Worm (Caenorhabditis elegans): ENCODE data around the gene col-122.

- no peak for TF ChIP-seq unc-62 (GFP tag; optimal IDR thresholded peaks at IDR 0.05)
- no peak for TF ChIP-seq snpc-4 (tag; optimal IDR thresholded peaks at IDR 0.05)
- no peak for TF ChIP-seq ztf-11 (tag; optimal IDR thresholded peaks at IDR 0.05)
- TF ChIP-seq ceh-43 (GFP tag; optimal IDR thresholded peaks at IDR 0.05): no peak
- TF ChIP-seq nhr-12 (tag; optimal IDR thresholded peaks at IDR 0.05): no peak
- TF ChIP-seq elt-3 (tag; optimal IDR thresholded peaks at IDR 0.05): no peak
- no peak for TF ChIP-seq pha-4 (tag; optimal IDR thresholded peaks at IDR 0.05)
- TF ChIP-seq elt-1 (tag; optimal IDR thresholded peaks at IDR 0.05; ENCODE audit: borderline replicate concordance, insufficient read depth): no peak
- no peak for TF ChIP-seq nhr-28 (tag; optimal IDR thresholded peaks at IDR 0.05)
- no peak for TF ChIP-seq nhr-76 (tag; optimal IDR thresholded peaks at IDR 0.05)
- no peak for TF ChIP-seq ham-2 (GFP tag; optimal IDR thresholded peaks at IDR 0.05)
These were observed 44.6 kb upstream of the col-122 start, which contains the start of gene nlp-35 for ce11 chrIV:9518608-9519007.
